Worm (Caenorhabditis elegans) whole organism, young adult: ENCODE results near the gene F14H3.5.
A peak's percentile ranks its signal among the peaks of the same experiment; 100 is the strongest.

ENCODE experiments used
- D2030.7 ChIP-seq: fragments of 200-800 bp; sonication (Bioruptor generic); IDR thresholded peaks from 2 replicates; pipeline ENCODE4 v1.3.6; 2022; ENCODE audit warnings: missing genetic modification reagents, missing genetic modification characterization, missing compliant biosample characterization
- F22D6.2 ChIP-seq: sonication (generic microtip); optimal IDR thresholded peaks from 2 replicates; lab custom pipeline; 2016; ENCODE audit warnings: mild to moderate bottlenecking, missing genetic modification characterization, missing compliant biosample characterization
- F23B12.7 ChIP-seq: sonication (generic microtip); optimal IDR thresholded peaks from 2 replicates; lab custom pipeline; 2017; ENCODE audit warnings: missing genetic modification characterization, mild to moderate bottlenecking, missing compliant biosample characterization, antibody characterized with exemption, moderate library complexity; ENCODE audit not compliant: insufficient read depth
- F33H1.4 ChIP-seq: fragments of 200-800 bp; sonication (Bioruptor generic); IDR thresholded peaks from 2 replicates; pipeline ENCODE4 v1.3.6; 2022; ENCODE audit warnings: missing genetic modification reagents, missing genetic modification characterization, missing compliant biosample characterization
- F52B5.7 ChIP-seq: sonication (generic microtip); optimal IDR thresholded peaks from 2 replicates; lab custom pipeline; 2016; ENCODE audit warnings: mild to moderate bottlenecking, missing genetic modification characterization, missing compliant biosample characterization
- K12H6.12 ChIP-seq: fragments of 200-800 bp; sonication (Bioruptor generic); optimal IDR thresholded peaks from 2 replicates; lab custom pipeline; 2018; ENCODE audit warnings: mild to moderate bottlenecking, missing genetic modification characterization, missing compliant biosample characterization
- Y56A3A.18 ChIP-seq: fragments of 200-800 bp; sonication (Bioruptor generic); IDR thresholded peaks from 2 replicates; pipeline ENCODE4 v1.3.6; 2022; ENCODE audit warnings: missing genetic modification reagents, missing genetic modification characterization, missing compliant biosample characterization
- Y95B8A.8 ChIP-seq: fragments of 200-800 bp; sonication (Bioruptor generic); IDR thresholded peaks from 2 replicates; pipeline ENCODE4 v1.3.6; 2022; ENCODE audit warnings: missing genetic modification reagents, missing genetic modification characterization, missing compliant biosample characterization
- ZK185.1 ChIP-seq: sonication (generic microtip); optimal IDR thresholded peaks from 2 replicates; lab custom pipeline; 2016; ENCODE audit warnings: mild to moderate bottlenecking, missing genetic modification characterization, missing compliant biosample characterization; ENCODE audit not compliant: poor library complexity, severe bottlenecking
- atf-7 ChIP-seq: sonication (generic microtip); optimal IDR thresholded peaks from 2 replicates; lab custom pipeline; 2017; ENCODE audit warnings: mild to moderate bottlenecking, missing genetic modification characterization, missing compliant biosample characterization
- attf-5 ChIP-seq: fragments of 200-800 bp; sonication (Bioruptor generic); optimal IDR thresholded peaks from 2 replicates; lab custom pipeline; 2018; ENCODE audit warnings: mild to moderate bottlenecking, missing genetic modification characterization, missing compliant biosample characterization
- ccch-3 ChIP-seq: fragments of 200-800 bp; sonication (Bioruptor generic); optimal IDR thresholded peaks from 2 replicates; lab custom pipeline; 2018; ENCODE audit warnings: mild to moderate bottlenecking, missing genetic modification characterization, missing compliant biosample characterization
- ceh-27 ChIP-seq: fragments of 200-800 bp; sonication (Bioruptor generic); optimal IDR thresholded peaks from 2 replicates; lab custom pipeline; 2018; ENCODE audit warnings: mild to moderate bottlenecking, missing genetic modification characterization, moderate library complexity, missing compliant biosample characterization
- ceh-58 ChIP-seq: fragments of 200-800 bp; sonication (Bioruptor generic); IDR thresholded peaks from 2 replicates; pipeline ENCODE4 v1.3.6; 2022; ENCODE audit warnings: missing genetic modification characterization, missing compliant biosample characterization
- dpff-1 ChIP-seq: sonication (generic microtip); optimal IDR thresholded peaks from 2 replicates; lab custom pipeline; 2017; ENCODE audit warnings: mild to moderate bottlenecking, missing genetic modification characterization, missing compliant biosample characterization
- egrh-3 ChIP-seq: fragments of 200-800 bp; sonication (Bioruptor generic); IDR thresholded peaks from 2 replicates; pipeline ENCODE4 v1.3.6; 2022; ENCODE audit warnings: missing genetic modification reagents, missing genetic modification characterization, missing compliant biosample characterization
- ekl-4 ChIP-seq: fragments of 200-800 bp; sonication (Bioruptor generic); IDR thresholded peaks from 2 replicates; pipeline ENCODE4 v1.3.6; 2022; ENCODE audit warnings: missing genetic modification reagents, missing genetic modification characterization, missing compliant biosample characterization
- him-1 ChIP-seq: sonication (generic microtip); optimal IDR thresholded peaks from 2 replicates; lab custom pipeline; 2016; ENCODE audit warnings: missing genotype, missing genetic modification reagents, missing genetic modification characterization, missing compliant biosample characterization
- hrde-1 ChIP-seq: sonication (generic microtip); optimal IDR thresholded peaks from 2 replicates; lab custom pipeline; 2016; ENCODE audit warnings: missing genetic modification characterization, mild to moderate bottlenecking, missing compliant biosample characterization, moderate library complexity, missing genotype, missing genetic modification reagents, borderline replicate concordance
- hsf-1 ChIP-seq: fragments of 200-800 bp; sonication (Bioruptor generic); IDR thresholded peaks from 2 replicates; pipeline ENCODE4 v1.3.6; 2022; ENCODE audit warnings: missing genetic modification reagents, missing genetic modification characterization, missing compliant biosample characterization
- lin-26 ChIP-seq: fragments of 200-800 bp; sonication (Bioruptor generic); IDR thresholded peaks from 2 replicates; pipeline ENCODE4 v1.3.6; 2022; ENCODE audit warnings: missing genetic modification reagents, missing genetic modification characterization, missing compliant biosample characterization
- lir-1 ChIP-seq: fragments of 200-800 bp; sonication (Bioruptor generic); conservative IDR thresholded peaks from 2 replicates; pipeline ENCODE4 v1.3.6; 2022; ENCODE audit warnings: missing genetic modification reagents, missing genetic modification characterization, missing compliant biosample characterization
- nfyb-1 ChIP-seq: fragments of 200-800 bp; sonication (Bioruptor generic); IDR thresholded peaks from 2 replicates; pipeline ENCODE4 v1.3.6; 2022; ENCODE audit warnings: missing genetic modification reagents, missing genetic modification characterization, missing compliant biosample characterization
- nhr-120 ChIP-seq: fragments of 200-800 bp; sonication (Bioruptor generic); IDR thresholded peaks from 2 replicates; pipeline ENCODE4 v1.3.6; 2022; ENCODE audit warnings: missing genetic modification characterization, missing compliant biosample characterization
- nhr-80 ChIP-seq: sonication (generic microtip); optimal IDR thresholded peaks from 2 replicates; lab custom pipeline; 2016; ENCODE audit warnings: missing genetic modification characterization, missing compliant biosample characterization
- pbrm-1 ChIP-seq: fragments of 200-800 bp; sonication (Bioruptor generic); IDR thresholded peaks from 2 replicates; pipeline ENCODE4 v1.3.6; 2022; ENCODE audit warnings: missing genetic modification reagents, missing genetic modification characterization, missing compliant biosample characterization
- rec-8 ChIP-seq, 2 experiments: sonication (generic microtip); optimal IDR thresholded peaks; 2 replicates each; lab custom pipeline; 2016; ENCODE audit warnings: mild to moderate bottlenecking in 2 of 2, missing genetic modification characterization in 2 of 2, missing genetic modification reagents in 2 of 2, missing genotype in 2 of 2, missing biosample characterization in 1 of 2, missing compliant biosample characterization in 1 of 2, moderate library complexity in 1 of 2
- repo-1 ChIP-seq: sonication (generic microtip); optimal IDR thresholded peaks from 2 replicates; lab custom pipeline; 2017; ENCODE audit warnings: mild to moderate bottlenecking, missing genetic modification characterization, missing compliant biosample characterization
- rpc-1 ChIP-seq, 2 experiments: fragments of 150-350 bp in 1 of 2; sonication (generic microtip) in 1 of 2; optimal IDR thresholded peaks; 2 replicates each; lab custom pipeline; 2014 to 2018; ENCODE audit warnings: missing biosample characterization in 1 of 2, missing genetic modification characterization in 1 of 2, missing genetic modification reagents in 1 of 2, missing genotype in 1 of 2
- sptf-2 ChIP-seq: fragments of 200-800 bp; sonication (Bioruptor generic); optimal IDR thresholded peaks from 2 replicates; lab custom pipeline; 2018; ENCODE audit warnings: mild to moderate bottlenecking, missing genetic modification characterization, missing compliant biosample characterization
- tbp1 ChIP-seq: fragments of 200-800 bp; sonication (Bioruptor generic); optimal IDR thresholded peaks from 2 replicates; lab custom pipeline; 2018; ENCODE audit warnings: mild to moderate bottlenecking, missing genetic modification characterization, missing compliant biosample characterization
- tbx-9 ChIP-seq: sonication (generic microtip); optimal IDR thresholded peaks from 2 replicates; lab custom pipeline; 2016; ENCODE audit warnings: borderline replicate concordance, missing genetic modification characterization, inconsistent platforms, missing compliant biosample characterization
- xnd-1 ChIP-seq: sonication (generic microtip); optimal IDR thresholded peaks from 2 replicates; lab custom pipeline; 2016; ENCODE audit warnings: missing genotype, missing genetic modification reagents, missing genetic modification characterization, missing compliant biosample characterization
- zfh-2 ChIP-seq: fragments of 200-800 bp; sonication (Bioruptor generic); conservative IDR thresholded peaks from 2 replicates; pipeline ENCODE4 v1.3.6; 2022; ENCODE audit warnings: missing genetic modification reagents, missing genetic modification characterization, missing compliant biosample characterization
- zim-3 ChIP-seq: sonication (generic microtip); optimal IDR thresholded peaks from 2 replicates; lab custom pipeline; 2017; ENCODE audit warnings: mild to moderate bottlenecking, missing genetic modification characterization, moderate library complexity, missing compliant biosample characterization
- ztf-18 ChIP-seq: sonication (generic microtip); optimal IDR thresholded peaks from 2 replicates; lab custom pipeline; 2016; ENCODE audit warnings: missing genotype, mild to moderate bottlenecking, missing genetic modification characterization, missing compliant biosample characterization
- ztf-25 ChIP-seq: fragments of 200-800 bp; sonication (Bioruptor generic); IDR thresholded peaks from 2 replicates; pipeline ENCODE4 v1.3.6; 2022; ENCODE audit warnings: missing genetic modification reagents, missing genetic modification characterization, missing compliant biosample characterization
- ztf-28 ChIP-seq: fragments of 200-800 bp; sonication (Bioruptor generic); IDR thresholded peaks from 2 replicates; pipeline ENCODE4 v1.3.6; 2022; ENCODE audit warnings: missing genetic modification reagents, missing genetic modification characterization, missing compliant biosample characterization

Gene F14H3.5

ce11 chrV:16043686-16044085 is 13.2 kb downstream of the F14H3.5 start:
- no peak for TF ChIP-seq F22D6.2 (tag; lab: Kevin White, UChicago)
- peak; percentile 73 for TF ChIP-seq nhr-80 (tag; lab: Kevin White, UChicago)

- TF ChIP-seq F52B5.7 (tag; lab: Kevin White, UChicago) (no peak), sptf-2 (GFP tag; lab: Kevin White, UChicago) (no peak), F23B12.7 (tag; lab: Kevin White, UChicago) (no peak), ztf-25 (GFP tag; lab: Robert Waterston, UW) (0 out of 2 replicates have a peak, but pooled peaks have one; percentile 7), ekl-4 (no peak), ztf-28 (GFP tag; lab: Robert Waterston, UW) (no peak), atf-7 (tag; lab: Kevin White, UChicago) (no peak), nhr-120 (GFP tag; lab: Robert Waterston, UW) (0 out of 2 replicates have a peak, but pooled peaks have one; percentile 50), dpff-1 (tag; lab: Kevin White, UChicago) (no peak), rpc-1 (optimal IDR thresholded peaks at IDR 0.05; lab: Kevin White, UChicago) (no peak), rpc-1 (tag; optimal IDR thresholded peaks at IDR 0.05; lab: Kevin White, UChicago) (no peak), Y56A3A.18 (GFP tag; lab: Robert Waterston, UW) (0 out of 2 replicates have a peak, but pooled peaks have one; percentile 17), rec-8 (tag; optimal IDR thresholded peaks at IDR 0.05; lab: Kevin White, UChicago) (no peak), him-1 (tag; lab: Kevin White, UChicago) (no peak), D2030.7 (GFP tag; lab: Robert Waterston, UW) (no peak), ceh-27 (GFP tag; lab: Kevin White, UChicago) (no peak), ceh-58 (GFP tag; lab: Robert Waterston, UW) (no peak), ccch-3 (GFP tag; lab: Kevin White, UChicago) (no peak), pbrm-1 (GFP tag; lab: Robert Waterston, UW) (no peak)
Observed at ce11 chrV:16042743-16043014, 14.2 kb downstream of the F14H3.5 start.

- TF ChIP-seq egrh-3 (GFP tag; lab: Robert Waterston, UW) (peak; percentile 63; the same call in 1 of the 2 replicates), nfyb-1 (GFP tag; lab: Robert Waterston, UW) (0 out of 2 replicates have a peak, but pooled peaks have one; percentile 9), hsf-1 (0 out of 2 replicates have a peak, but pooled peaks have one; percentile 35), zfh-2 (GFP tag; lab: Robert Waterston, UW) (peak; percentile 58; the same call in 1 of the 2 replicates)
Observed at ce11 chrV:16041925-16042742, 14.7 kb downstream of the F14H3.5 start, which contains the start of the genes his-2 and his-1. his-2 (minus strand) TSS chrV:16042283. his-1 (plus strand) TSS chrV:16042520.

DNA sequence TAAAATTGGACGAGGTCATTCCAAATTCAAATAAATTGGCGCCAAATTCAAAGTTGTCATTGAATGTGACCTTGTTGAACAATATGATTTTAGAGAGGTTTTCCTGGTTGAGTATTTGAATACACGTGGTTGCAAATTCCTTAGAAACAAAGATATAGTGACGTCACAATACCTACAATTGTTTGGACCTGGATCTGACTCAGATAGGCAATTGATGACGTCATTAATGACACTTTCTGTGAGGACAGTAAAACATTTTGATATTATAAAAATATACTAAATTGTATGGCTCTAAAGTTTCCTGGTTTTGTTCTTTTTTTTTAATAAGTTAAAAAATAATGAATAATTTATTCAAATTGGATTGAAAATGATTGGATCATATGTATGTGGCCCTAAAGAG is 15.4 kb downstream of the F14H3.5 start:
- TF ChIP-seq F22D6.2 (tag; lab: Kevin White, UChicago) (no peak), lin-26 (GFP tag; lab: Robert Waterston, UW) (no peak), ztf-18 (tag; lab: Kevin White, UChicago) (no peak), repo-1 (tag; lab: Kevin White, UChicago) (no peak), xnd-1 (tag; lab: Kevin White, UChicago) (no peak), ekl-4 (no peak), K12H6.12 (tag; lab: Kevin White, UChicago) (no peak), F33H1.4 (no peak), hrde-1 (tag; lab: Kevin White, UChicago) (no peak), tbx-9 (tag; lab: Kevin White, UChicago) (no peak), zim-3 (tag; lab: Kevin White, UChicago) (no peak), attf-5 (GFP tag; lab: Kevin White, UChicago) (no peak), Y95B8A.8 (GFP tag; lab: Robert Waterston, UW) (no peak), ZK185.1 (tag; lab: Kevin White, UChicago) (no peak), tbp1 (GFP tag; lab: Kevin White, UChicago) (no peak), lir-1 (no peak)
